Worm (Caenorhabditis elegans) whole organism, L3 larva: Measurements from ENCODE around the gene C08E8.4.

Experiments used
- ceh-82 ChIP-seq: fragments of 150-350 bp; optimal IDR thresholded peaks from 2 replicates; lab custom pipeline; 2014; ENCODE audit warnings: missing biosample characterization, missing genetic modification characterization
- elt-3 ChIP-seq, 3 experiments: fragments of 150-350 bp in 1 of 3; sonication (generic microtip) in 2 of 3; optimal IDR thresholded peaks; 2 replicates in 2 of 3; 4 replicates in 1 of 3; lab custom pipeline; 2014 to 2017; ENCODE audit warnings: missing biosample characterization in 3 of 3, missing genetic modification characterization in 3 of 3
- jun-1 ChIP-seq: fragments of 150-350 bp; optimal IDR thresholded peaks from 2 replicates; lab custom pipeline; 2014; ENCODE audit warnings: missing biosample characterization, missing genetic modification reagents, missing genetic modification characterization
- lsy-12 ChIP-seq: sonication (generic microtip); optimal IDR thresholded peaks from 2 replicates; lab custom pipeline; 2016; ENCODE audit warnings: mild to moderate bottlenecking, missing genetic modification characterization, missing compliant biosample characterization
- nhr-12 ChIP-seq: fragments of 150-350 bp; optimal IDR thresholded peaks from 2 replicates; lab custom pipeline; 2014; ENCODE audit warnings: missing biosample characterization, missing genetic modification characterization
- nhr-237 ChIP-seq: fragments of 150-350 bp; optimal IDR thresholded peaks from 2 replicates; lab custom pipeline; 2014; ENCODE audit warnings: missing biosample characterization, missing genetic modification characterization
- nhr-76 ChIP-seq: fragments of 150-350 bp; sonication (generic microtip); optimal IDR thresholded peaks from 5 replicates; lab custom pipeline; 2014; ENCODE audit warnings: missing biosample characterization, missing genetic modification characterization
- nhr-77 ChIP-seq: fragments of 150-350 bp; optimal IDR thresholded peaks from 2 replicates; lab custom pipeline; 2014; ENCODE audit warnings: missing biosample characterization, missing genetic modification characterization
- pqm-1 ChIP-seq: fragments of 150-350 bp; optimal IDR thresholded peaks from 2 replicates; lab custom pipeline; 2017; ENCODE audit warnings: missing biosample characterization, missing genetic modification characterization, inconsistent platforms
- tbx-2 ChIP-seq: sonication (generic microtip); optimal IDR thresholded peaks from 2 replicates; lab custom pipeline; 2016; ENCODE audit warnings: mild to moderate bottlenecking, missing genetic modification characterization, missing compliant biosample characterization
- unc-39 ChIP-seq: sonication (generic microtip); optimal IDR thresholded peaks from 4 replicates; lab custom pipeline; 2017; ENCODE audit warnings: missing biosample characterization, missing genetic modification characterization
- unc-62 ChIP-seq: fragments of 150-350 bp; sonication (generic microtip); optimal IDR thresholded peaks from 4 replicates; lab custom pipeline; 2014; ENCODE audit warnings: missing biosample characterization, missing genetic modification reagents, missing genetic modification characterization

ce11 chrV:18346080-18346479 is 25.6 kb upstream of the C08E8.4 start:
- no peak for TF ChIP-seq tbx-2 (tag; lab: Kevin White, UChicago)
- TF ChIP-seq nhr-76 (tag; lab: Kevin White, UChicago): no peak
- TF ChIP-seq ceh-82 (tag; lab: Kevin White, UChicago): no peak
- no peak for TF ChIP-seq lsy-12
- no peak for TF ChIP-seq nhr-77
- peak; percentile 98 for TF ChIP-seq jun-1 (tag; lab: Kevin White, UChicago)
- TF ChIP-seq unc-39 (tag; lab: Kevin White, UChicago): no peak
- TF ChIP-seq nhr-237 (tag; lab: Kevin White, UChicago): no peak
- TF ChIP-seq unc-62: no peak
- no peak for TF ChIP-seq nhr-12 (tag; lab: Kevin White, UChicago)
- peak; percentile 68 to 96 (median 94) for TF ChIP-seq elt-3 (tag; optimal IDR thresholded peaks at IDR 0.05; lab: Kevin White, UChicago)
- TF ChIP-seq pqm-1: peak; percentile 100
